In genomic region chr3R:17700488-17701130, dm6 we compare ENCODE assay signal across 4 fruit fly cellular contexts.
TF ChIP-seq lines count a peak whose summit lies in the region.

No protein-coding gene starts in this region.

TF ChIP-seq in whole organism, adult, 20 proteins besides CTCF, POLR2A, EP300 and RAD21 (continued from another document):
- TF ChIP-seq cnc (optimal IDR thresholded peaks at IDR 0.05; lab: Kevin White, UChicago): no peak
- peak; percentile 99 for TF ChIP-seq kay (GFP tag; lab: Kevin White, UChicago; ENCODE audit: borderline replicate concordance)

TF ChIP-seq in whole organism, embryonic, 481 proteins besides CTCF, POLR2A, EP300 and RAD21 (continued from another document and continues in another):
- TF ChIP-seq CG7963 (GFP tag; IDR thresholded peaks at IDR 0.05; lab: Robert Waterston, UW; ENCODE audit: partially characterized antibody) (no peak), ssp (GFP tag; IDR thresholded peaks at IDR 0.05; lab: Robert Waterston, UW) (peak; percentile 93), gsb (GFP tag; IDR thresholded peaks at IDR 0.05; lab: Robert Waterston, UW) (peak; percentile 97), croc (GFP tag; conservative IDR thresholded peaks at IDR 0.05; lab: Robert Waterston, UW) (peak; percentile 96), lmd (GFP tag; IDR thresholded peaks at IDR 0.05; lab: Robert Waterston, UW) (peak; percentile 98), oc (tag; optimal IDR thresholded peaks at IDR 0.05; lab: Kevin White, UChicago) (peak; percentile 98), CG3407 (GFP tag; optimal IDR thresholded peaks at IDR 0.05; lab: Kevin White, UChicago) (peak; percentile 95), sisA (GFP tag; IDR thresholded peaks at IDR 0.05; lab: Robert Waterston, UW) (peak; percentile 97), NC2α (GFP tag; optimal IDR thresholded peaks at IDR 0.05; lab: Kevin White, UChicago) (peak; percentile 26), CG3163 (GFP tag; optimal IDR thresholded peaks at IDR 0.05; lab: Kevin White, UChicago) (peak; percentile 16), ara (GFP tag; IDR thresholded peaks at IDR 0.05; lab: Robert Waterston, UW) (peak; percentile 96), Myb (GFP tag; optimal IDR thresholded peaks at IDR 0.05; lab: Kevin White, UChicago) (peak; percentile 55), CG13775 (GFP tag; optimal IDR thresholded peaks at IDR 0.05; lab: Kevin White, UChicago) (peak; percentile 98), phol (tag; optimal IDR thresholded peaks at IDR 0.05; lab: Kevin White, UChicago) (peak; percentile 97), CG16779 (GFP tag; IDR thresholded peaks at IDR 0.05; lab: Robert Waterston, UW) (peak; percentile 85), CG2199 (GFP tag; IDR thresholded peaks at IDR 0.05; lab: Robert Waterston, UW) (peak; percentile 88), CG10979 (tag; optimal IDR thresholded peaks at IDR 0.05; lab: Kevin White, UChicago) (peak; percentile 98), Atf3 (GFP tag; optimal IDR thresholded peaks at IDR 0.05; lab: Kevin White, UChicago) (peak; percentile 42), en (GFP tag; optimal IDR thresholded peaks at IDR 0.05; lab: Kevin White, UChicago) (peak; percentile 17), Fer2 (tag; optimal IDR thresholded peaks at IDR 0.05; lab: Kevin White, UChicago) (peak; percentile 98), sens (GFP tag; lab: Kevin White, UChicago) (peak; percentile 97), CG9437 (GFP tag; optimal IDR thresholded peaks at IDR 0.05; lab: Kevin White, UChicago) (peak; percentile 95), nom (GFP tag; optimal IDR thresholded peaks at IDR 0.05; lab: Kevin White, UChicago) (peak; percentile 97), CG31365 (tag; optimal IDR thresholded peaks at IDR 0.05; lab: Kevin White, UChicago) (peak; percentile 63), salm (tag; optimal IDR thresholded peaks at IDR 0.05; lab: Kevin White, UChicago) (peak; percentile 98), Dp (GFP tag; optimal IDR thresholded peaks at IDR 0.05; lab: Kevin White, UChicago) (peak; percentile 26), grn (GFP tag; optimal IDR thresholded peaks at IDR 0.05; lab: Kevin White, UChicago) (no peak), CG10543 (GFP tag; optimal IDR thresholded peaks at IDR 0.05; lab: Kevin White, UChicago) (peak; percentile 100), CG3726 (GFP tag; IDR thresholded peaks at IDR 0.05; lab: Robert Waterston, UW) (peak; percentile 97), dimm (GFP tag; IDR thresholded peaks at IDR 0.05; lab: Robert Waterston, UW) (peak; percentile 88), CG12236 (GFP tag; optimal IDR thresholded peaks at IDR 0.05; lab: Kevin White, UChicago) (no peak), Asciz (GFP tag; optimal IDR thresholded peaks at IDR 0.05; lab: Kevin White, UChicago) (peak; percentile 97), jigr1 (GFP tag; IDR thresholded peaks at IDR 0.05; lab: Robert Waterston, UW) (peak; percentile 97), mam (GFP tag; optimal IDR thresholded peaks at IDR 0.05; lab: Kevin White, UChicago) (peak; percentile 85), az2 (GFP tag; optimal IDR thresholded peaks at IDR 0.05; lab: Kevin White, UChicago) (peak; percentile 97), CG17912 (GFP tag; optimal IDR thresholded peaks at IDR 0.05; lab: Kevin White, UChicago) (peak; percentile 93), MESR4 (GFP tag; optimal IDR thresholded peaks at IDR 0.05; lab: Kevin White, UChicago) (peak; percentile 40), otp (GFP tag; IDR thresholded peaks at IDR 0.05; lab: Robert Waterston, UW) (peak; percentile 91; the same call in 2 of the 3 replicates), CG17829 (tag; optimal IDR thresholded peaks at IDR 0.05; lab: Kevin White, UChicago) (peak; percentile 99), Mes4 (GFP tag; optimal IDR thresholded peaks at IDR 0.05; lab: Kevin White, UChicago) (peak; percentile 50), Abd-B (GFP tag; optimal IDR thresholded peaks at IDR 0.05; lab: Kevin White, UChicago) (peak; percentile 98), CG8924 (tag; optimal IDR thresholded peaks at IDR 0.05; lab: Kevin White, UChicago) (peak; percentile 100), Rfx (GFP tag; IDR thresholded peaks at IDR 0.05; lab: Robert Waterston, UW) (peak; percentile 98)

TF ChIP-seq in whole organism, prepupa, 60 proteins besides CTCF, POLR2A, EP300 and RAD21 (continued from another document):
- peak; percentile 94 for TF ChIP-seq Eip93F (GFP tag; optimal IDR thresholded peaks at IDR 0.05; lab: Kevin White, UChicago)
- peak; percentile 44 for TF ChIP-seq Lpt (GFP tag; optimal IDR thresholded peaks at IDR 0.05; lab: Kevin White, UChicago)
- TF ChIP-seq CG9139 (GFP tag; optimal IDR thresholded peaks at IDR 0.05; lab: Kevin White, UChicago): peak; percentile 97
- TF ChIP-seq svp (GFP tag; lab: Kevin White, UChicago): peak; percentile 93
- peak; percentile 98 for TF ChIP-seq eg (GFP tag; IDR thresholded peaks at IDR 0.05; lab: Robert Waterston, UW)
- TF ChIP-seq CG10669 (GFP tag; optimal IDR thresholded peaks at IDR 0.05; lab: Kevin White, UChicago): peak; percentile 97
- peak; percentile 87 for TF ChIP-seq CG31627 (GFP tag; optimal IDR thresholded peaks at IDR 0.05; lab: Kevin White, UChicago)
- TF ChIP-seq CG6808 (GFP tag; optimal IDR thresholded peaks at IDR 0.05; lab: Kevin White, UChicago): peak; percentile 97
- peak; percentile 94 for TF ChIP-seq Hr4 (GFP tag; optimal IDR thresholded peaks at IDR 0.05; lab: Kevin White, UChicago)
- TF ChIP-seq CG8632 (GFP tag; optimal IDR thresholded peaks at IDR 0.05; lab: Kevin White, UChicago): peak; percentile 99
- peak; percentile 91 for TF ChIP-seq Eip75B (GFP tag; optimal IDR thresholded peaks at IDR 0.05; lab: Kevin White, UChicago)
- peak; percentile 98 for TF ChIP-seq achi (GFP tag; optimal IDR thresholded peaks at IDR 0.05; lab: Kevin White, UChicago)
- TF ChIP-seq CG6854 (GFP tag; optimal IDR thresholded peaks at IDR 0.05; lab: Kevin White, UChicago): peak; percentile 83
- peak; percentile 84 for TF ChIP-seq vri (GFP tag; optimal IDR thresholded peaks at IDR 0.05; lab: Kevin White, UChicago)
- TF ChIP-seq CG11294 (GFP tag; IDR thresholded peaks at IDR 0.05; lab: Robert Waterston, UW): peak; percentile 98
- peak; percentile 94 for TF ChIP-seq lz (GFP tag; optimal IDR thresholded peaks at IDR 0.05; lab: Kevin White, UChicago)
- TF ChIP-seq salr (GFP tag; optimal IDR thresholded peaks at IDR 0.05; lab: Kevin White, UChicago): peak; percentile 86 to 93
- TF ChIP-seq CG8119 (GFP tag; IDR thresholded peaks at IDR 0.05; lab: Robert Waterston, UW): peak; percentile 99
- TF ChIP-seq CG6276 (GFP tag; optimal IDR thresholded peaks at IDR 0.05; lab: Kevin White, UChicago): peak; percentile 98
- TF ChIP-seq CG7368 (GFP tag; optimal IDR thresholded peaks at IDR 0.05; lab: Kevin White, UChicago): peak; percentile 92
- peak; percentile 88 for TF ChIP-seq cyc (GFP tag; optimal IDR thresholded peaks at IDR 0.05; lab: Kevin White, UChicago)
- peak; percentile 99 for TF ChIP-seq CG15336 (GFP tag; IDR thresholded peaks at IDR 0.05; lab: Robert Waterston, UW)
- TF ChIP-seq ss (GFP tag; optimal IDR thresholded peaks at IDR 0.05; lab: Kevin White, UChicago): peak; percentile 97 to 98
- TF ChIP-seq Smox (GFP tag; optimal IDR thresholded peaks at IDR 0.05; lab: Kevin White, UChicago): peak; percentile 90
- peak; percentile 96 for TF ChIP-seq CG8319 (GFP tag; optimal IDR thresholded peaks at IDR 0.05; lab: Kevin White, UChicago)
- TF ChIP-seq fkh (GFP tag; optimal IDR thresholded peaks at IDR 0.05; lab: Kevin White, UChicago): peak; percentile 82
- TF ChIP-seq CG3032 (tag; optimal IDR thresholded peaks at IDR 0.05; lab: Kevin White, UChicago): peak; percentile 99
- TF ChIP-seq net (GFP tag; optimal IDR thresholded peaks at IDR 0.05; lab: Kevin White, UChicago): peak; percentile 96
- TF ChIP-seq dac (GFP tag; optimal IDR thresholded peaks at IDR 0.05; lab: Kevin White, UChicago): peak; percentile 89
- peak; percentile 98 for TF ChIP-seq Eip78C (GFP tag; lab: Kevin White, UChicago)
- TF ChIP-seq CG1621 (tag; optimal IDR thresholded peaks at IDR 0.05; lab: Kevin White, UChicago): peak; percentile 83
- TF ChIP-seq CG10631 (GFP tag; optimal IDR thresholded peaks at IDR 0.05; lab: Kevin White, UChicago): peak; percentile 99
- peak; percentile 97 for TF ChIP-seq spab (GFP tag; optimal IDR thresholded peaks at IDR 0.05; lab: Kevin White, UChicago)
- peak; percentile 96 for TF ChIP-seq Sox15 (GFP tag; optimal IDR thresholded peaks at IDR 0.05; lab: Kevin White, UChicago)
- peak; percentile 93 for TF ChIP-seq Sox102F (GFP tag; optimal IDR thresholded peaks at IDR 0.05; lab: Kevin White, UChicago)
- peak; percentile 95 for TF ChIP-seq Blimp-1 (GFP tag; optimal IDR thresholded peaks at IDR 0.05; lab: Kevin White, UChicago)
- TF ChIP-seq CG16779 (tag; optimal IDR thresholded peaks at IDR 0.05; lab: Kevin White, UChicago): peak; percentile 97
- peak; percentile 80 for TF ChIP-seq Sox14 (GFP tag; optimal IDR thresholded peaks at IDR 0.05; lab: Kevin White, UChicago)
- peak; percentile 86 for TF ChIP-seq Hr39 (GFP tag; optimal IDR thresholded peaks at IDR 0.05; lab: Kevin White, UChicago)
- TF ChIP-seq OdsH (GFP tag; optimal IDR thresholded peaks at IDR 0.05; lab: Kevin White, UChicago): peak; percentile 99
- peak; percentile 98 for TF ChIP-seq dsx (GFP tag; optimal IDR thresholded peaks at IDR 0.05; lab: Kevin White, UChicago; ENCODE audit: poor library complexity, severe bottlenecking)

TF ChIP-seq in whole organism, wandering third instar larva, 38 proteins besides CTCF, POLR2A, EP300 and RAD21 (continued from another document):
- peak; percentile 79 for TF ChIP-seq Rel (GFP tag; optimal IDR thresholded peaks at IDR 0.05; lab: Kevin White, UChicago)
- TF ChIP-seq Rel (tag; optimal IDR thresholded peaks at IDR 0.05; lab: Kevin White, UChicago): peak; percentile 98
- no peak for TF ChIP-seq pan (optimal IDR thresholded peaks at IDR 0.05; lab: Kevin White, UChicago)
- TF ChIP-seq Sp1 (GFP tag; optimal IDR thresholded peaks at IDR 0.05; lab: Kevin White, UChicago): peak; percentile 99
- TF ChIP-seq fru (GFP tag; optimal IDR thresholded peaks at IDR 0.05; lab: Kevin White, UChicago): peak; percentile 96
- peak; percentile 66 for TF ChIP-seq Dfd (GFP tag; optimal IDR thresholded peaks at IDR 0.05; lab: Kevin White, UChicago)
- TF ChIP-seq sv (GFP tag; optimal IDR thresholded peaks at IDR 0.05; lab: Kevin White, UChicago): peak; percentile 89
- TF ChIP-seq Vsx2 (GFP tag; optimal IDR thresholded peaks at IDR 0.05; lab: Kevin White, UChicago; ENCODE audit: partially characterized antibody): no peak
- TF ChIP-seq woc (GFP tag; optimal IDR thresholded peaks at IDR 0.05; lab: Kevin White, UChicago): peak; percentile 82
- TF ChIP-seq dsf (GFP tag; optimal IDR thresholded peaks at IDR 0.05; lab: Kevin White, UChicago; ENCODE audit: borderline replicate concordance): no peak
- TF ChIP-seq ey (GFP tag; optimal IDR thresholded peaks at IDR 0.05; lab: Kevin White, UChicago): peak; percentile 93
- no peak for TF ChIP-seq GATAd (GFP tag; optimal IDR thresholded peaks at IDR 0.05; lab: Kevin White, UChicago)
- TF ChIP-seq CG32264 (GFP tag; optimal IDR thresholded peaks at IDR 0.05; lab: Kevin White, UChicago): peak; percentile 67
- no peak for TF ChIP-seq CrebA (GFP tag; optimal IDR thresholded peaks at IDR 0.05; lab: Kevin White, UChicago; ENCODE audit: borderline replicate concordance)
- TF ChIP-seq Jra (GFP tag; optimal IDR thresholded peaks at IDR 0.05; lab: Kevin White, UChicago): peak; percentile 75
- no peak for TF ChIP-seq tai (GFP tag; optimal IDR thresholded peaks at IDR 0.05; lab: Kevin White, UChicago)
- peak; percentile 91 for TF ChIP-seq sage (GFP tag; optimal IDR thresholded peaks at IDR 0.05; lab: Kevin White, UChicago)
